Worm (Caenorhabditis elegans): Measurements from ENCODE around the gene C04F5.2.

C04F5.2 gene

DNA sequence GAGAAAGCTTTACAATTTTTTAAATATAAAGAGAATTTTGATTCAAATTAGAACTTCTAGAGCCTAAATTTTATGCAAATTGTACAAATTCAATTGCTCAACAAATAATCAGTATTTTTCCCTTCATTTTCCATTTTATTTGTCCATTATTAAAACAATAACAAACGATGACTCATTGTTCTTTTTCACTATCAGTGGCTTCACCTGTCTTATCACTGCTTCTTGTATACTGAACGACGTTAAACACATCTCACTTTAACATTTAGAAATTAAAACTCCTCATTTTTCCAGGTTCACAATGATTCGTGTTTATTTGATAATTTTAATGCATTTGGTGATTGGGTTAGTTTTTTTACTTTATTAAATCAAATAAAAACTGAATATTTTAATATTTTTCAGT, 22.7 kb upstream of the C04F5.2 start, which contains the start of gene sid-1:
Gene sid-1, plus strand, starts transcription at position 292 of the 400 bp plus-strand sequence.
- TF ChIP-seq lsy-2 (tag; optimal IDR thresholded peaks at IDR 0.05) (no peak), aha-1 (tag; optimal IDR thresholded peaks at IDR 0.05) (no peak), zag-1 (tag; optimal IDR thresholded peaks at IDR 0.05) (no peak), hpl-2 (GFP tag; optimal IDR thresholded peaks at IDR 0.05) (no peak), fos-1 (tag; optimal IDR thresholded peaks at IDR 0.05) (no peak), lin-14 (GFP tag; optimal IDR thresholded peaks at IDR 0.05) (no peak), zip-4 (GFP tag; optimal IDR thresholded peaks at IDR 0.05) (no peak), sup-37 (GFP tag; optimal IDR thresholded peaks at IDR 0.05) (no peak), ama-1 (optimal IDR thresholded peaks at IDR 0.05) (no peak), dpl-1 (GFP tag; optimal IDR thresholded peaks at IDR 0.05) (no peak), egl-13 (tag; optimal IDR thresholded peaks at IDR 0.05) (no peak), unc-130 (tag; optimal IDR thresholded peaks at IDR 0.05) (no peak), elt-2 (tag; optimal IDR thresholded peaks at IDR 0.05) (no peak), ceh-90 (tag; optimal IDR thresholded peaks at IDR 0.05) (no peak), lin-35 (GFP tag; optimal IDR thresholded peaks at IDR 0.05) (no peak), alr-1 (tag; optimal IDR thresholded peaks at IDR 0.05; ENCODE audit: borderline replicate concordance) (no peak), nhr-71 (tag; optimal IDR thresholded peaks at IDR 0.05) (no peak), nhr-47 (tag; optimal IDR thresholded peaks at IDR 0.05) (no peak), fkh-10 (GFP tag; optimal IDR thresholded peaks at IDR 0.05) (no peak), lin-15B (tag; optimal IDR thresholded peaks at IDR 0.05) (no peak)

DNA sequence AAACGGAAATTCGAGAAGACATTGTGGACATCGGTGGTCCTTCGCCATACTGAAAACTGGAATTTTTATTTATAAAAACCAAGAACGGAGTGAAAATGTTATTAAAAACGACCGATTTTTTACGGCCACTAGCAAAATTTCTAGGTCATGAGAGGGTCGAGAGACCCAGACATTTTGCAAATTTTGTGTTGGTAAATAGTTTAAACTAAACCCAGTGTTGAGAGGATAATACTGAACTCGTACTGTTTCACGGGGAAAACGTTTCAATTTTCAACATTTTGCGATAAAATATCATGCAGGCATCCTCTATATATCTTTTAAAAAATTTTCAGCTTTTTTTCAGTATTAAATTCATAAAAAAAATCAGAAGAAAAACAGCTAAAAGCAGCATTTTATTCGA, 22.2 kb upstream of the C04F5.2 start, which contains the start of gene C04F5.9:
Gene C04F5.9, minus strand, starts transcription at position 101 of the 400 bp plus-strand sequence.
- TF ChIP-seq nhr-28 (tag; optimal IDR thresholded peaks at IDR 0.05) (no peak), C04F5.9 (tag; optimal IDR thresholded peaks at IDR 0.05) (no peak), lsy-2 (tag; optimal IDR thresholded peaks at IDR 0.05) (peak in 1 of 2 experiments; percentile 8), Y116A8C.19 (tag; optimal IDR thresholded peaks at IDR 0.05; ENCODE audit: borderline replicate concordance) (no peak), efl-1 (optimal IDR thresholded peaks at IDR 0.05) (peak in 1 of 2 experiments; percentile 9), efl-1 (GFP tag; optimal IDR thresholded peaks at IDR 0.05 in 1 of 2) (no peak)

DNA sequence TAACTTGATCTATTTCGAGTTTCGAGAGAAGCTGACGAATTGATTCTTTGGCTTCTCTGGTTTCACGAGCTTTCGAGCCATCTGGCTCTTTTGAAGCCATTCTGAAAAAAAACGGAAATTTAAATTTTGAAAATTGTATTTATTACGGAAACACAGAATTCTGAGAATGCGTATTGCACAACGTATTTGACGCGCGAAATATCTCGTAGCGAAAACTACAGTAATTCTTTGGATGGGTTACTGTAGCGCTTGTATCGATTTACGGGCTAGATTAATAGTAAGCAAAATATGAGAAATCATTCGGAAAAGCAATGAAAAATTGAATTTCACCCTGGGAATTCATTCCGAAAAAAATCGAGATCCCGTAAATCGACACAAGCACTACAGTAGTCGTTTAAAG, 16.7 kb upstream of the C04F5.2 start, which contains the start of gene C04F5.8:
Gene C04F5.8, minus strand, starts transcription at position 101 of the 400 bp plus-strand sequence.
- no peak for TF ChIP-seq unc-98 (GFP tag; IDR thresholded peaks at IDR 0.05)
- TF ChIP-seq nhr-19 (GFP tag; conservative IDR thresholded peaks at IDR 0.05) = no peak
- TF ChIP-seq lin-13 (GFP tag; optimal IDR thresholded peaks at IDR 0.05) = no peak
- TF ChIP-seq nhr-12 (tag; optimal IDR thresholded peaks at IDR 0.05) = no peak
- no peak for TF ChIP-seq snpc-4 (tag; optimal IDR thresholded peaks at IDR 0.05)
- TF ChIP-seq C16A3.4 (tag; optimal IDR thresholded peaks at IDR 0.05) = no peak
- no peak for TF ChIP-seq vab-15 (tag; optimal IDR thresholded peaks at IDR 0.05)
- TF ChIP-seq nhr-84 (tag; optimal IDR thresholded peaks at IDR 0.05) = no peak
- no peak for TF ChIP-seq elt-3 (tag; optimal IDR thresholded peaks at IDR 0.05)
- TF ChIP-seq fos-1 (tag; optimal IDR thresholded peaks at IDR 0.05) = no peak
- TF ChIP-seq unc-130 (tag; optimal IDR thresholded peaks at IDR 0.05) = no peak
- no peak for TF ChIP-seq egl-27 (tag; optimal IDR thresholded peaks at IDR 0.05)
- no peak for TF ChIP-seq nhr-77 (tag; optimal IDR thresholded peaks at IDR 0.05)

DNA sequence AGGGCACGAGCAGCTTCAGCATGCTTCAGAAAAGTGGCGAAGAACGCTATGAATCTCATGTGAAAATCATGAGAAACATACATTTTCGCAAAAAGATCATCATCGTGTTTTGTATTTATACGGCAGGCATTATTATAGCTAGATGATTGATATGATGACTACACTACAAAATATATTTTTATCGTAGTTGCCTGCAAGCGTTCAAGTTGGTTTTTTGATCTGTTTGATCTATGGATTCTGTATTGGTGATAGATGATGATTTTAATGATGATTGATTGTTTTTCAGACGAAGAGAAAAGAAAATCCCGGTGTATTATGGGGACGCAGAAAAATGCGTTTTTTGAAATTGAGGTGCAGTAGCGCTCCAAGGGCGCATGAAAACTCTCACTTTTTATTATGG, 13.7 kb upstream of the C04F5.2 start, which contains the start of gene ugt-63:
Gene ugt-63, minus strand, starts transcription at position 89 of the 400 bp plus-strand sequence.
- TF ChIP-seq efl-1 (optimal IDR thresholded peaks at IDR 0.05) (no peak), efl-1 (GFP tag; optimal IDR thresholded peaks at IDR 0.05 in 1 of 2) (peak in 1 of 2 experiments; percentile 29), nhr-85 (tag) (peak; percentile 51), isw-1 (GFP tag; IDR thresholded peaks at IDR 0.05) (no peak), zip-4 (GFP tag; optimal IDR thresholded peaks at IDR 0.05) (no peak), nhr-20 (tag; optimal IDR thresholded peaks at IDR 0.05) (peak; percentile 55)
